Fruit fly (Drosophila melanogaster): ENCODE results near the gene hth.

- TF ChIP-seq CG17806 (tag; optimal IDR thresholded peaks at IDR 0.05) (peak; percentile 30), D1 (tag; optimal IDR thresholded peaks at IDR 0.05) (no peak), Ets98B (GFP tag; IDR thresholded peaks at IDR 0.05) (no peak), Snoo (tag; optimal IDR thresholded peaks at IDR 0.05) (no peak), fd96Ca (GFP tag; IDR thresholded peaks at IDR 0.05) (no peak), EcR (GFP tag; optimal IDR thresholded peaks at IDR 0.05) (no peak), CG8301 (tag; optimal IDR thresholded peaks at IDR 0.05) (no peak), CG13204 (GFP tag; optimal IDR thresholded peaks at IDR 0.05) (no peak)
These were observed 11.4 kb upstream of the hth start for dm6 chr3R:10650641-10651318.

Data from whole organism, pupa.